Worm (Caenorhabditis elegans): Measurements from ENCODE around the gene ssp-36.

The ssp-36 gene

DNA sequence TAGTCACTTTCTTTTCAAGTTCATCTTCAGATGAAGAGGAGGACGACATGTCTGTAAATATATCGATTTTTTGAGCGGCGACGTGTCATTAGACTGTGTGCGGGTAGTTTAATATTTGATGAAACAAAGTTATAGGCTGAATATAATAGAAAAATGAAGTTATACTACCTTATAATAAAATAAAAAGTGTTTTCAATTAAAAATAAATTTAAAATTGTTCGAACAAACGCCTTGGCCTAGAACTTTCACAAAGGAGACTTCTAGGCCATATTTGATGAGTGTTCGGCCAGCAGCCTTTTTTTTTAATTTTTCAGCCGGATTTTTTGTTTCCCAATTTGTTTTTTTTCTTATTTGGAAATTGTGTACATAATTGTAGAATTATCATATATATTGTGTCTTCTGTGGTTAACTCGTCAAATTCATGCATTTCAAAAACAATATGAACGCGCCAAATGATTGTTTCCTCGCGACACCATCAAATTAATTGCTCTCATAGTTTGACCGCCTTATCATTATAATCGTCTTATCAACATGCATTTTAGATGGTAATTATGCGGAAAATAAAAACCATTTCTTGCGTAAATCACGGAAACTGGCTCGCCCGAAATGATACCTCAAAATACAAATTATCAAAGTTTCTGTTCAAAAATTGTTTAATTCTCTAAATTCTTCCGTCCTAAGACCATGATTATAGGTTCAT lies 31.3 kb upstream of the ssp-36 start, which contains the start of gene T13F2.2 (continued):
- TF ChIP-seq lin-15B (tag; optimal IDR thresholded peaks at IDR 0.05) (peak; percentile 20), pqm-1 (tag; optimal IDR thresholded peaks at IDR 0.05) (peak; percentile 59), sea-2 (GFP tag; optimal IDR thresholded peaks at IDR 0.05) (no peak)

DNA sequence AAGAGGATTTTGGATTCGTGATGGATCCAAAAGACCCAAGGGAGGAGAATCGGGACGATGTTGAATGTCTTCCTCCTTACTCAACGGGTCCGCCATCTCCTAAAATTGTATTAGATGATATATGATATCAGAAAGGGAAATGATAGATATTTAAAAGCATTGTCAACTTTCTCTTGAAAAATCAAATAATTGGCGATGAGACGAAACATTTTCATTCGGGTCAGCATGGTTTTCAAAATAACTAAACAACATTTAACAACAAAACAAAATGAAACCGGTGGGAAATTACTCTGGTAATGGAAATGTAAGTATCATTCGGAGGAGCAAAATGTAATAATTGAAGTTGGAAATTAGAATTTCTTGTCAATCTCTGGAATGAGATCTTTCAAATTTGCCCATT lies 30.3 kb upstream of the ssp-36 start, which contains the start of gene pis-1:
Gene pis-1 (minus strand): TSS at position 101 of the 400 bp plus-strand sequence.
- TF ChIP-seq nhr-67 (tag; optimal IDR thresholded peaks at IDR 0.05) (no peak), nhr-23 (tag; optimal IDR thresholded peaks at IDR 0.05) (no peak), snpc-4 (tag; optimal IDR thresholded peaks at IDR 0.05) (no peak), nhr-43 (tag; optimal IDR thresholded peaks at IDR 0.05; ENCODE audit: poor library complexity, severe bottlenecking) (no peak), nhr-28 (tag; optimal IDR thresholded peaks at IDR 0.05) (no peak), fos-1 (tag; optimal IDR thresholded peaks at IDR 0.05) (no peak), pha-4 (tag; optimal IDR thresholded peaks at IDR 0.05) (no peak), nhr-77 (tag; optimal IDR thresholded peaks at IDR 0.05) (no peak), mml-1 (tag; optimal IDR thresholded peaks at IDR 0.05) (no peak), nhr-76 (tag; optimal IDR thresholded peaks at IDR 0.05) (no peak), elt-3 (tag; optimal IDR thresholded peaks at IDR 0.05) (no peak), nhr-237 (tag; optimal IDR thresholded peaks at IDR 0.05) (no peak), hmg-11 (tag; optimal IDR thresholded peaks at IDR 0.05) (no peak), lin-15B (tag; optimal IDR thresholded peaks at IDR 0.05) (no peak), skn-1 (tag; optimal IDR thresholded peaks at IDR 0.05) (no peak), elt-1 (tag; optimal IDR thresholded peaks at IDR 0.05) (no peak), R02D3.7 (tag; optimal IDR thresholded peaks at IDR 0.05) (no peak), elt-2 (tag; optimal IDR thresholded peaks at IDR 0.05) (no peak), jun-1 (tag; optimal IDR thresholded peaks at IDR 0.05) (no peak)

DNA sequence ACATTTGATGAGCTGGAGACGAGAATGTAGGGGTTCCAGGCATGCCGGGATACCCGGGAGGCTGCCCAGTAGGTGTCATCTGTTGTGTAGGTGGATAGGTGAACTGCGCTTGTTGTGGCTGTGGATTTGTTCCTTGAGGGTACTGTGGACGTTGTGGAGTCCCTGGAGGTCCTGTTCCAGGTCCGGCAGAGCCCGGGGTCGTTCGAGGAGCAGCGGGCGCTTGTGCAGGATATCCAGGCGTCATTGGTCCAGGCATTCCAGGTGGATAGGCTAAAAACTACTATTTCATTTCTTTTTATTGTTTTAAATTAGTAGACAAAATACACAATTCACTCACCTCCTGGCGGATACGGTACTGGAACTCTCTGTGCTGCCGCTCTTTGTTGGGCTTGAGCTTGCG lies 29.1 kb upstream of the ssp-36 start:
- TF ChIP-seq mml-1 (tag; optimal IDR thresholded peaks at IDR 0.05) (no peak), lsy-12 (tag; optimal IDR thresholded peaks at IDR 0.05) (no peak), fos-1 (tag; optimal IDR thresholded peaks at IDR 0.05) (no peak), ZK546.5 (tag; optimal IDR thresholded peaks at IDR 0.05) (no peak), ztf-4 (tag; optimal IDR thresholded peaks at IDR 0.05) (no peak), sea-2 (GFP tag; optimal IDR thresholded peaks at IDR 0.05) (no peak), nhr-77 (tag; optimal IDR thresholded peaks at IDR 0.05) (no peak), snpc-4 (tag; optimal IDR thresholded peaks at IDR 0.05) (no peak), jun-1 (tag; optimal IDR thresholded peaks at IDR 0.05) (no peak), ceh-9 (tag; optimal IDR thresholded peaks at IDR 0.05) (no peak)

DNA sequence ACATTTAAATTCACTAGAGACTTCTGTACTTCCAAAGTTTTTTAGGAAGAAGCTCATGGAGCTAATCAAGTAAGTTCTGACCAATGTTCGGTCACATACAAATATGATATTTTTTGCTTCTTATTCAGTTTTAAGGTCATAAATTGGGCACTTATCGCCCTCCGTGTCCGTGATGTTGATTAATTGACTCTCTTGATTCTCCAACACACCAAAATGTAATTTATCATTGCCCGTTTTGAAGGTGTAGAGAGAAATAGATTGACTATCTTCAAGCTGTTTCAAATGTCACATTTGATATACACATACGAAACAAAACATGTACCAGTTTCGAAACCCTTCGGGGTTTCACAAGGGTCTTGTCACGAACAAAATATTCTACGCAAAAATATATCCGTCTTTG lies 24.6 kb upstream of the ssp-36 start:
- TF ChIP-seq unc-62 (GFP tag; optimal IDR thresholded peaks at IDR 0.05) (peak; percentile 68), lin-39 (tag; optimal IDR thresholded peaks at IDR 0.05) (peak; percentile 60), nhr-67 (tag; optimal IDR thresholded peaks at IDR 0.05) (no peak), lsy-12 (tag; optimal IDR thresholded peaks at IDR 0.05) (no peak), nhr-25 (tag; optimal IDR thresholded peaks at IDR 0.05) (peak; percentile 36), nhr-12 (tag; optimal IDR thresholded peaks at IDR 0.05) (no peak), nhr-23 (tag; optimal IDR thresholded peaks at IDR 0.05) (no peak)

DNA sequence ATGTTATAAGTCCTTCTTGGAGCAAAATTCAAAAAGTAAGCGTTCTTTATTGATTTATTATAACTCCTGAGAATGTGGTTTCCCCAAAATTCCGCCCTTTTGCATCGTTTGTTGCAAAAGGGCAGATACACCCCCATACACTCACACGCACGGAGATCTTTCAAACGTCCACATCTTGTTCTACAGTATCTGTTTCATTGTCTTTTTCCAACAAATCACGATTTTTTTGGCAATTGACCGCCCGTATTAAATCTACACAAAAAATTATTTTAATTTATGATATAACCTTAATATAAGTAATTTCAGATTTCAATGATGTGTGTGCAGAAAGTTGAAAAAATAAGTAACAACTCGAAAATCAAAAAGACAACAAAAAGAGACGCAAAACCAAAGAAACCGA lies 23.3 kb upstream of the ssp-36 start, which contains the start of gene T13F2.4:
Gene T13F2.4 (plus strand): TSS at position 301 of the 400 bp plus-strand sequence.
- TF ChIP-seq fkh-10 (GFP tag; optimal IDR thresholded peaks at IDR 0.05) = no peak
- no peak for TF ChIP-seq snpc-4 (tag; optimal IDR thresholded peaks at IDR 0.05)
- no peak for TF ChIP-seq fkh-2 (tag; optimal IDR thresholded peaks at IDR 0.05)

DNA sequence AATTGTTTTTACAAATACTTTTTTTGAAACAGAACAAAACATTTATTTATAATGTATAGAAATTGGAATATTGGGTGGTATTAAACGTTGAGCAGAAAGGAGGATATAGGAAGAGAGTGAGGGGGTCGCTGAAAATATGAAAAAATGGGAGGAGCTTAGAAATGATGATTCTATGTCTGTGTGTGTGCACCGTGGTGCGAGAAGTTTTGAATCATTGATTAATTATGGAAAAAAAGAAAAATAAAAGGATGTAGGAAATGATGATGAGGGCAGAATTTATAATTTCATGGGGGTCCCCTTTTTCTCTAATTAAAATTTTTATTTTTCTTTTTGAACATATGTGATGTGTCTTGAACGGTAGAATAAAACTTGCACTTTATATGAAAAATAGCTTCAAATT lies 18.5 kb upstream of the ssp-36 start, which contains the start of gene sre-4:
Gene sre-4 (minus strand): TSS at position 101 of the 400 bp plus-strand sequence.
- no peak for TF ChIP-seq ama-1 (optimal IDR thresholded peaks at IDR 0.05)
- no peak for TF ChIP-seq ceh-9 (tag; optimal IDR thresholded peaks at IDR 0.05)
- TF ChIP-seq eor-1 (tag; optimal IDR thresholded peaks at IDR 0.05) = no peak
- TF ChIP-seq zag-1 (tag; optimal IDR thresholded peaks at IDR 0.05) = no peak
- no peak for TF ChIP-seq hmg-11 (tag; optimal IDR thresholded peaks at IDR 0.05)
- TF ChIP-seq egl-5 (tag; optimal IDR thresholded peaks at IDR 0.05) = no peak
- TF ChIP-seq sea-2 (GFP tag; optimal IDR thresholded peaks at IDR 0.05) = no peak
- no peak for TF ChIP-seq fos-1 (tag; optimal IDR thresholded peaks at IDR 0.05)
- TF ChIP-seq nhr-28 (tag; optimal IDR thresholded peaks at IDR 0.05) = no peak
- no peak for TF ChIP-seq nhr-23 (tag; optimal IDR thresholded peaks at IDR 0.05)
- no peak for TF ChIP-seq skn-1 (tag; optimal IDR thresholded peaks at IDR 0.05)
- no peak for TF ChIP-seq aly-2 (tag; optimal IDR thresholded peaks at IDR 0.05)
- TF ChIP-seq nhr-25 (tag; optimal IDR thresholded peaks at IDR 0.05) = no peak
